Fruit fly (Drosophila melanogaster): ENCODE measurements around the gene Dref.
A peak's percentile ranks its signal among the peaks of the same experiment; 100 is the strongest.

Gene Dref

dm6 chr2L:10009800-10010658 lies 43.0 kb upstream of the Dref start (continued):
- TF ChIP-seq Stat92E (GFP tag; optimal IDR thresholded peaks at IDR 0.05), result peak in 1 of 3 experiments; percentile 83
- peak; percentile 88 for TF ChIP-seq CG10267 (tag; optimal IDR thresholded peaks at IDR 0.05)
- no peak for TF ChIP-seq Eip74EF (GFP tag; optimal IDR thresholded peaks at IDR 0.05)
- peak; percentile 90 for TF ChIP-seq ham (GFP tag; IDR thresholded peaks at IDR 0.05)
- TF ChIP-seq Ets65A (GFP tag), result peak; percentile 100
- TF ChIP-seq Mes4 (GFP tag; optimal IDR thresholded peaks at IDR 0.05), result peak; percentile 95
- peak; percentile 84 for TF ChIP-seq Nf-YC (tag; optimal IDR thresholded peaks at IDR 0.05)
- TF ChIP-seq CG1792 (GFP tag; optimal IDR thresholded peaks at IDR 0.05), result peak; percentile 97
- peak; percentile 94 for TF ChIP-seq btn (GFP tag; optimal IDR thresholded peaks at IDR 0.05)
- no peak for TF ChIP-seq Sin3A (optimal IDR thresholded peaks at IDR 0.05)
- TF ChIP-seq CG1603 (tag; optimal IDR thresholded peaks at IDR 0.05), result peak; percentile 98
- TF ChIP-seq kah (GFP tag; optimal IDR thresholded peaks at IDR 0.05), result peak; percentile 84
- TF ChIP-seq CG5245 (GFP tag; optimal IDR thresholded peaks at IDR 0.05), result peak; percentile 95
- TF ChIP-seq Atf3 (GFP tag; optimal IDR thresholded peaks at IDR 0.05), result peak; percentile 96
- peak; percentile 98 for TF ChIP-seq Mrtf (GFP tag; IDR thresholded peaks at IDR 0.05)
- peak; percentile 98 for TF ChIP-seq schlank (tag; optimal IDR thresholded peaks at IDR 0.05)
- TF ChIP-seq Trl (optimal IDR thresholded peaks at IDR 0.05), result peak; percentile 59 to 76
- TF ChIP-seq Trl (GFP tag; optimal IDR thresholded peaks at IDR 0.05), result peak; percentile 98
- peak; percentile 97 for TF ChIP-seq CG12155 (GFP tag; optimal IDR thresholded peaks at IDR 0.05)
- TF ChIP-seq CG17802 (tag; optimal IDR thresholded peaks at IDR 0.05), result peak; percentile 87
- peak; percentile 98 for TF ChIP-seq gro (GFP tag; optimal IDR thresholded peaks at IDR 0.05)
- TF ChIP-seq CG6791 (GFP tag; IDR thresholded peaks at IDR 0.05; ENCODE audit: partially characterized antibody), result no peak
- peak; percentile 84 for TF ChIP-seq CG15514 (GFP tag; optimal IDR thresholded peaks at IDR 0.05)
- peak; percentile 99 for TF ChIP-seq CG9932 (GFP tag; IDR thresholded peaks at IDR 0.05)
- TF ChIP-seq Aef1 (GFP tag; IDR thresholded peaks at IDR 0.05), result peak; percentile 97
- peak; percentile 82 for TF ChIP-seq Jarid2 (GFP tag; optimal IDR thresholded peaks at IDR 0.05)
- TF ChIP-seq CG14014 (GFP tag; IDR thresholded peaks at IDR 0.05), result peak; percentile 98
- peak; percentile 44 for TF ChIP-seq Sry-β (GFP tag; optimal IDR thresholded peaks at IDR 0.05)
- TF ChIP-seq sr (GFP tag; IDR thresholded peaks at IDR 0.05), result peak; percentile 92
- peak; percentile 97 for TF ChIP-seq Rx (GFP tag; IDR thresholded peaks at IDR 0.05)
- peak; percentile 72 for TF ChIP-seq CG7271 (tag; optimal IDR thresholded peaks at IDR 0.05)
- TF ChIP-seq lmd (GFP tag; IDR thresholded peaks at IDR 0.05), result peak; percentile 98
- peak; percentile 88 for TF ChIP-seq wor (GFP tag; IDR thresholded peaks at IDR 0.05)
- peak; percentile 80 for TF ChIP-seq Neu2 (GFP tag; optimal IDR thresholded peaks at IDR 0.05; ENCODE audit: borderline replicate concordance)
- peak; percentile 98 for TF ChIP-seq zfh1 (GFP tag; IDR thresholded peaks at IDR 0.05)
- peak; percentile 83 for TF ChIP-seq CG1832 (GFP tag; optimal IDR thresholded peaks at IDR 0.05)
- peak; percentile 99 for TF ChIP-seq CG12769 (tag; optimal IDR thresholded peaks at IDR 0.05)
- peak; percentile 97 for TF ChIP-seq Atf6 (GFP tag; IDR thresholded peaks at IDR 0.05)
- peak; percentile 99 for TF ChIP-seq slbo (GFP tag; IDR thresholded peaks at IDR 0.05)
- no peak for TF ChIP-seq ato (GFP tag; IDR thresholded peaks at IDR 0.05; ENCODE audit: partially characterized antibody)
- peak; percentile 98 for TF ChIP-seq CG10366 (GFP tag; IDR thresholded peaks at IDR 0.05)
- peak; percentile 98 for TF ChIP-seq H2.0 (GFP tag; IDR thresholded peaks at IDR 0.05)
- TF ChIP-seq bbx (GFP tag; IDR thresholded peaks at IDR 0.05; ENCODE audit: partially characterized antibody), result peak; percentile 9; the same call in 1 of the 2 replicates
- peak; percentile 89 for TF ChIP-seq Spps (tag; optimal IDR thresholded peaks at IDR 0.05)
- no peak for TF ChIP-seq CG16813 (GFP tag; IDR thresholded peaks at IDR 0.05; ENCODE audit: partially characterized antibody)
- peak; percentile 92 for TF ChIP-seq CG3407 (GFP tag; optimal IDR thresholded peaks at IDR 0.05)
- peak; percentile 95 for TF ChIP-seq Bteb2 (GFP tag; optimal IDR thresholded peaks at IDR 0.05)
- peak; percentile 93 for TF ChIP-seq CG13123 (GFP tag; optimal IDR thresholded peaks at IDR 0.05)

Measured in whole organism, embryonic.